Worm (Caenorhabditis elegans) whole organism, young adult: ENCODE measurements around the gene gldi-4.

Experiments
- F49E8.2 ChIP-seq: sonication (generic microtip); optimal IDR thresholded peaks from 3 replicates; lab custom pipeline; 2017; ENCODE audit warnings: missing genetic modification characterization, mild to moderate bottlenecking, missing compliant biosample characterization, antibody characterized with exemption, moderate library complexity; ENCODE audit not compliant: insufficient read depth
- K12H6.12 ChIP-seq: fragments of 200-800 bp; sonication (Bioruptor generic); optimal IDR thresholded peaks from 2 replicates; lab custom pipeline; 2018; ENCODE audit warnings: mild to moderate bottlenecking, missing genetic modification characterization, missing compliant biosample characterization
- Y53F4B.3 ChIP-seq: fragments of 200-800 bp; sonication (Bioruptor generic); IDR thresholded peaks from 2 replicates; pipeline ENCODE4 v1.3.6; 2022; ENCODE audit warnings: missing genetic modification reagents, missing genetic modification characterization, missing compliant biosample characterization
- atf-7 ChIP-seq: sonication (generic microtip); optimal IDR thresholded peaks from 2 replicates; lab custom pipeline; 2017; ENCODE audit warnings: mild to moderate bottlenecking, missing genetic modification characterization, missing compliant biosample characterization
- attf-5 ChIP-seq: fragments of 200-800 bp; sonication (Bioruptor generic); optimal IDR thresholded peaks from 2 replicates; lab custom pipeline; 2018; ENCODE audit warnings: mild to moderate bottlenecking, missing genetic modification characterization, missing compliant biosample characterization
- egrh-3 ChIP-seq: fragments of 200-800 bp; sonication (Bioruptor generic); IDR thresholded peaks from 2 replicates; pipeline ENCODE4 v1.3.6; 2022; ENCODE audit warnings: missing genetic modification reagents, missing genetic modification characterization, missing compliant biosample characterization
- ekl-4 ChIP-seq: fragments of 200-800 bp; sonication (Bioruptor generic); IDR thresholded peaks from 2 replicates; pipeline ENCODE4 v1.3.6; 2022; ENCODE audit warnings: missing genetic modification reagents, missing genetic modification characterization, missing compliant biosample characterization
- gei-17 ChIP-seq: fragments of 200-800 bp; sonication (Bioruptor generic); optimal IDR thresholded peaks from 2 replicates; lab custom pipeline; 2018; ENCODE audit warnings: mild to moderate bottlenecking, missing genetic modification characterization, missing compliant biosample characterization
- lag-1 ChIP-seq: fragments of 200-800 bp; sonication (Bioruptor generic); IDR thresholded peaks from 2 replicates; pipeline ENCODE4 v1.3.6; 2022; ENCODE audit warnings: missing genetic modification reagents, missing genetic modification characterization, missing compliant biosample characterization
- lsy-27 ChIP-seq: sonication (generic microtip); optimal IDR thresholded peaks from 2 replicates; lab custom pipeline; 2017; ENCODE audit warnings: missing genetic modification characterization, mild to moderate bottlenecking, missing compliant biosample characterization, antibody characterized with exemption, missing genotype, borderline replicate concordance; ENCODE audit not compliant: insufficient read depth
- nhr-120 ChIP-seq: fragments of 200-800 bp; sonication (Bioruptor generic); IDR thresholded peaks from 2 replicates; pipeline ENCODE4 v1.3.6; 2022; ENCODE audit warnings: missing genetic modification characterization, missing compliant biosample characterization
- pha-4 ChIP-seq: fragments of 150-350 bp; sonication (generic microtip); optimal IDR thresholded peaks from 2 replicates; lab custom pipeline; 2014; ENCODE audit warnings: missing biosample characterization, missing genetic modification reagents, missing genetic modification characterization
- zim-3 ChIP-seq: sonication (generic microtip); optimal IDR thresholded peaks from 2 replicates; lab custom pipeline; 2017; ENCODE audit warnings: mild to moderate bottlenecking, missing genetic modification characterization, moderate library complexity, missing compliant biosample characterization
- ztf-18 ChIP-seq: sonication (generic microtip); optimal IDR thresholded peaks from 2 replicates; lab custom pipeline; 2016; ENCODE audit warnings: missing genotype, mild to moderate bottlenecking, missing genetic modification characterization, missing compliant biosample characterization
- ztf-22 ChIP-seq: fragments of 200-800 bp; sonication (Bioruptor generic); optimal IDR thresholded peaks from 2 replicates; lab custom pipeline; 2018; ENCODE audit warnings: mild to moderate bottlenecking, missing genetic modification characterization, moderate library complexity, missing compliant biosample characterization

The gldi-4 gene

ce11 chrIV:7067446-7067845 is 50.0 kb downstream of the gldi-4 start:
- TF ChIP-seq egrh-3 (GFP tag; lab: Robert Waterston, UW), result no peak
- TF ChIP-seq ztf-18 (tag; lab: Kevin White, UChicago), result no peak
- TF ChIP-seq K12H6.12 (tag; lab: Kevin White, UChicago), result no peak
- TF ChIP-seq pha-4, result no peak
- TF ChIP-seq ekl-4 (GFP tag; lab: Robert Waterston, UW), result no peak
- TF ChIP-seq lag-1 (GFP tag; lab: Robert Waterston, UW), result no peak
- TF ChIP-seq attf-5, result no peak
- TF ChIP-seq gei-17 (GFP tag; lab: Kevin White, UChicago), result no peak
- no peak for TF ChIP-seq atf-7
- TF ChIP-seq lsy-27 (tag; lab: Kevin White, UChicago), result no peak
- no peak for TF ChIP-seq ztf-22 (GFP tag; lab: Kevin White, UChicago)
- no peak for TF ChIP-seq nhr-120 (GFP tag; lab: Robert Waterston, UW)
- no peak for TF ChIP-seq zim-3
- no peak for TF ChIP-seq Y53F4B.3 (GFP tag; lab: Robert Waterston, UW)
- TF ChIP-seq F49E8.2, result no peak
- TF ChIP-seq, all 124 proteins: peak for 0
